Fruit fly (Drosophila melanogaster) whole organism, embryonic: ENCODE results near the gene Dsor1.

Experiments used
- Atf-2 ChIP-seq: fragments of 200-800 bp; sonication (Bioruptor generic); optimal IDR thresholded peaks from 2 replicates; lab custom pipeline; 2016; ENCODE audit warnings: missing biosample characterization, missing genetic modification characterization
- CG10979 ChIP-seq: fragments of 200-800 bp; sonication (Bioruptor generic); optimal IDR thresholded peaks from 2 replicates; lab custom pipeline; 2018; ENCODE audit warnings: missing biosample characterization, mild to moderate bottlenecking, missing genetic modification characterization, moderate library complexity
- CG11723 ChIP-seq: fragments of 200-800 bp; sonication (Bioruptor generic); optimal IDR thresholded peaks from 2 replicates; lab custom pipeline; 2017; ENCODE audit warnings: missing biosample characterization, mild to moderate bottlenecking, missing genetic modification characterization
- CG12391 ChIP-seq: fragments of 200-800 bp; sonication (Bioruptor generic); optimal IDR thresholded peaks from 3 replicates; lab custom pipeline; 2018; ENCODE audit warnings: missing biosample characterization, mild to moderate bottlenecking, missing genetic modification characterization, moderate library complexity
- CG14965 ChIP-seq: fragments of 200-800 bp; sonication (Bioruptor generic); optimal IDR thresholded peaks from 2 replicates; lab custom pipeline; 2016; ENCODE audit warnings: missing biosample characterization, missing genetic modification characterization, borderline replicate concordance
- CG2199 ChIP-seq: fragments of 200-800 bp; sonication (Bioruptor generic); IDR thresholded peaks from 3 replicates; pipeline ENCODE4 v1.3.6; 2022; ENCODE audit warnings: missing biosample characterization, missing genetic modification characterization
- CG30403 ChIP-seq: fragments of 200-800 bp; sonication (Bioruptor generic); optimal IDR thresholded peaks from 3 replicates; lab custom pipeline; 2016; ENCODE audit warnings: missing biosample characterization, missing genetic modification characterization
- CG4360 ChIP-seq: fragments of 200-800 bp; sonication (Bioruptor generic); IDR thresholded peaks from 2 replicates; pipeline ENCODE4 v1.3.6; 2022; ENCODE audit warnings: missing biosample characterization, missing genetic modification characterization
- CG6175 ChIP-seq: fragments of 200-800 bp; sonication (Bioruptor generic); IDR thresholded peaks from 3 replicates; pipeline ENCODE4 v1.3.6; 2022; ENCODE audit warnings: missing biosample characterization, missing genetic modification characterization
- CG6854 ChIP-seq: fragments of 200-800 bp; sonication (Bioruptor generic); optimal IDR thresholded peaks from 3 replicates; lab custom pipeline; 2017; ENCODE audit warnings: missing biosample characterization, mild to moderate bottlenecking, missing genetic modification characterization
- CG7357 ChIP-seq: fragments of 200-800 bp; sonication (Bioruptor generic); IDR thresholded peaks from 3 replicates; pipeline ENCODE4 v1.3.6; 2022; ENCODE audit warnings: missing biosample characterization, missing genetic modification characterization
- CG7839 ChIP-seq: fragments of 200-800 bp; sonication (Bioruptor generic); optimal IDR thresholded peaks from 3 replicates; lab custom pipeline; 2018; ENCODE audit warnings: missing biosample characterization, mild to moderate bottlenecking, missing genetic modification characterization, moderate library complexity
- CG7928 ChIP-seq: fragments of 200-800 bp; sonication (Bioruptor generic); optimal IDR thresholded peaks from 2 replicates; lab custom pipeline; 2017; ENCODE audit warnings: missing biosample characterization, mild to moderate bottlenecking, missing genetic modification characterization
- CG8281 ChIP-seq: fragments of 200-800 bp; sonication (Bioruptor generic); optimal IDR thresholded peaks from 2 replicates; lab custom pipeline; 2018; ENCODE audit warnings: missing biosample characterization, mild to moderate bottlenecking, missing genetic modification characterization, moderate library complexity
- CG9437 ChIP-seq: fragments of 200-800 bp; sonication (Bioruptor generic); optimal IDR thresholded peaks from 2 replicates; lab custom pipeline; 2018; ENCODE audit warnings: missing biosample characterization, mild to moderate bottlenecking, missing genetic modification characterization
- CG9727 ChIP-seq: fragments of 200-800 bp; sonication (Bioruptor generic); optimal IDR thresholded peaks from 3 replicates; lab custom pipeline; 2017; ENCODE audit warnings: missing biosample characterization, mild to moderate bottlenecking, missing genetic modification characterization
- CTCF ChIP-seq: fragments of 200-800 bp; sonication (Bioruptor generic); optimal IDR thresholded peaks from 2 replicates; lab custom pipeline; 2017; ENCODE audit warnings: missing biosample characterization, mild to moderate bottlenecking, missing genetic modification characterization, moderate library complexity
- D ChIP-seq, 2 experiments: fragments of 200-800 bp in 1 of 2; fragments of >200 bp in 1 of 2; sonication (Bioruptor generic) in 1 of 2; optimal IDR thresholded peaks; 2 replicates in 1 of 2; 3 replicates in 1 of 2; lab custom pipeline; 2017; ENCODE audit warnings: mild to moderate bottlenecking in 1 of 2, missing biosample characterization in 1 of 2, missing genetic modification characterization in 1 of 2, missing genetic modification reagents in 1 of 2
- HLH4C ChIP-seq: fragments of 200-800 bp; sonication (Bioruptor generic); IDR thresholded peaks from 3 replicates; pipeline ENCODE4 v1.3.6; 2022; ENCODE audit warnings: missing biosample characterization, missing genetic modification characterization; ENCODE audit not compliant: partially characterized antibody
- Hmx ChIP-seq: fragments of 200-800 bp; sonication (Bioruptor generic); optimal IDR thresholded peaks from 2 replicates; lab custom pipeline; 2016; ENCODE audit warnings: missing biosample characterization, missing genetic modification characterization
- Lhr ChIP-seq: fragments of 200-800 bp; sonication (Bioruptor generic); optimal IDR thresholded peaks from 3 replicates; lab custom pipeline; 2017; ENCODE audit warnings: mild to moderate bottlenecking, missing biosample characterization, missing genetic modification reagents, missing genetic modification characterization
- Med ChIP-seq: fragments of 200-800 bp; sonication (Bioruptor generic); peaks from one replicate; lab custom pipeline; 2016; ENCODE audit warnings: missing biosample characterization, missing genetic modification characterization, mild to moderate bottlenecking, inconsistent platforms, moderate library complexity
- NfI ChIP-seq: fragments of 200-800 bp; sonication (Bioruptor generic); optimal IDR thresholded peaks from 3 replicates; lab custom pipeline; 2018; ENCODE audit warnings: missing biosample characterization, mild to moderate bottlenecking, missing genetic modification characterization, moderate library complexity
- Pdp1 ChIP-seq, 2 experiments: fragments of 200-800 bp; sonication (Bioruptor generic); optimal IDR thresholded peaks; 3 replicates each; lab custom pipeline; 2016; ENCODE audit warnings: missing biosample characterization in 2 of 2, missing genetic modification characterization in 2 of 2, mild to moderate bottlenecking in 1 of 2, moderate library complexity in 1 of 2
- Scr ChIP-seq: fragments of 200-800 bp; sonication (Bioruptor generic); IDR thresholded peaks from 2 replicates; pipeline ENCODE4 v1.3.6; 2022; ENCODE audit warnings: missing biosample characterization, missing genetic modification characterization; ENCODE audit not compliant: partially characterized antibody
- Sin3A ChIP-seq: fragments of >200 bp; optimal IDR thresholded peaks from 2 replicates; lab custom pipeline; 2018
- Spps ChIP-seq: fragments of 200-800 bp; sonication (Bioruptor generic); optimal IDR thresholded peaks from 2 replicates; lab custom pipeline; 2018; ENCODE audit warnings: missing biosample characterization, mild to moderate bottlenecking, missing genetic modification characterization
- Sry-δ ChIP-seq: fragments of 200-800 bp; sonication (Bioruptor generic); optimal IDR thresholded peaks from 2 replicates; lab custom pipeline; 2016; ENCODE audit warnings: missing biosample characterization, missing genetic modification characterization
- Taf1 ChIP-seq: fragments of 200-800 bp; sonication (Bioruptor generic); IDR thresholded peaks from 2 replicates; pipeline ENCODE4 v1.3.6; 2022; ENCODE audit warnings: missing biosample characterization, missing genetic modification characterization
- Trl ChIP-seq, 3 experiments: fragments of >200 bp in 2 of 3; fragments of 200-800 bp in 1 of 3; sonication (Bioruptor generic) in 1 of 3; optimal IDR thresholded peaks; 2 replicates in 1 of 3; 3 replicates in 2 of 3; lab custom pipeline; 2016 to 2017; ENCODE audit warnings: missing biosample characterization in 1 of 3, missing genetic modification characterization in 1 of 3
- abd-A ChIP-seq: fragments of 200-800 bp; sonication (Bioruptor generic); optimal IDR thresholded peaks from 3 replicates; lab custom pipeline; 2019; ENCODE audit warnings: missing biosample characterization, mild to moderate bottlenecking, missing genetic modification characterization, moderate library complexity
- amos ChIP-seq: fragments of 200-800 bp; sonication (Bioruptor generic); IDR thresholded peaks from 2 replicates; pipeline ENCODE4 v1.3.6; 2022; ENCODE audit warnings: missing biosample characterization, missing genetic modification characterization; ENCODE audit not compliant: partially characterized antibody
- ara ChIP-seq: fragments of 200-800 bp; sonication (Bioruptor generic); IDR thresholded peaks from 2 replicates; pipeline ENCODE4 v1.3.6; 2022; ENCODE audit warnings: missing biosample characterization, missing genetic modification characterization
- ase ChIP-seq: fragments of 200-800 bp; sonication (Bioruptor generic); IDR thresholded peaks from 3 replicates; pipeline ENCODE4 v1.3.6; 2022; ENCODE audit warnings: missing biosample characterization, missing genetic modification characterization
- exex ChIP-seq: fragments of 200-800 bp; sonication (Bioruptor generic); optimal IDR thresholded peaks from 4 replicates; lab custom pipeline; 2018; ENCODE audit warnings: missing biosample characterization, mild to moderate bottlenecking, missing genetic modification characterization, moderate library complexity
- fd96Cb ChIP-seq: fragments of 200-800 bp; sonication (Bioruptor generic); optimal IDR thresholded peaks from 2 replicates; lab custom pipeline; 2018; ENCODE audit warnings: missing biosample characterization, mild to moderate bottlenecking, missing genetic modification characterization, moderate library complexity
- grau ChIP-seq: fragments of 200-800 bp; optimal IDR thresholded peaks from 3 replicates; lab custom pipeline; 2019; ENCODE audit warnings: missing biosample characterization, mild to moderate bottlenecking, missing genetic modification characterization, moderate library complexity
- grn ChIP-seq: fragments of 200-800 bp; sonication (Bioruptor generic); optimal IDR thresholded peaks from 3 replicates; lab custom pipeline; 2017; ENCODE audit warnings: missing biosample characterization, missing genetic modification characterization
- gt ChIP-seq: fragments of 200-800 bp; sonication (Bioruptor generic); IDR thresholded peaks from 2 replicates; pipeline ENCODE4 v1.3.6; 2022; ENCODE audit warnings: missing biosample characterization, missing genetic modification characterization
- knrl ChIP-seq: fragments of 200-800 bp; sonication (Bioruptor generic); IDR thresholded peaks from 3 replicates; pipeline ENCODE4 v1.3.6; 2022; ENCODE audit warnings: missing biosample characterization, missing genetic modification characterization; ENCODE audit not compliant: partially characterized antibody
- lmd ChIP-seq: fragments of 200-800 bp; sonication (Bioruptor generic); IDR thresholded peaks from 2 replicates; pipeline ENCODE4 v1.3.6; 2022; ENCODE audit warnings: missing biosample characterization, missing genetic modification characterization
- p53 ChIP-seq: fragments of 200-800 bp; sonication (Bioruptor generic); optimal IDR thresholded peaks from 2 replicates; lab custom pipeline; 2016; ENCODE audit warnings: missing biosample characterization, missing genetic modification characterization
- prd ChIP-seq, 3 experiments: fragments of >200 bp in 2 of 3; fragments of 200-800 bp in 1 of 3; sonication (Bioruptor generic) in 1 of 3; optimal IDR thresholded peaks in 2 of 3; IDR thresholded peaks in 1 of 3; 2 replicates in 2 of 3; 3 replicates in 1 of 3; pipeline versions ENCODE4 v1.3.6 to Lab custom; 2017 to 2022; ENCODE audit warnings: missing biosample characterization in 1 of 3, missing genetic modification characterization in 1 of 3
- run ChIP-seq: fragments of 200-800 bp; sonication (Bioruptor generic); optimal IDR thresholded peaks from 3 replicates; lab custom pipeline; 2018; ENCODE audit warnings: missing biosample characterization, mild to moderate bottlenecking, missing genetic modification characterization
- sens ChIP-seq: fragments of 200-800 bp; sonication (Bioruptor generic); peaks from one replicate; lab custom pipeline; 2016; ENCODE audit warnings: missing biosample characterization, missing genetic modification characterization
- vvl ChIP-seq: fragments of 200-800 bp; sonication (Bioruptor generic); IDR thresholded peaks from 2 replicates; pipeline ENCODE4 v1.3.6; 2022; ENCODE audit warnings: missing biosample characterization, missing genetic modification characterization
- wdn ChIP-seq: fragments of 200-800 bp; sonication (Bioruptor generic); IDR thresholded peaks from 2 replicates; pipeline ENCODE4 v1.3.6; 2022; ENCODE audit warnings: missing biosample characterization, missing genetic modification characterization

Dsor1 gene

dm6 chrX:9286386-9286785 is 39.2 kb downstream of the Dsor1 start:
- TF ChIP-seq Scr (GFP tag; lab: Robert Waterston, UW): no peak
- no peak for TF ChIP-seq Hmx (GFP tag; lab: Kevin White, UChicago)
- no peak for TF ChIP-seq amos (GFP tag; lab: Robert Waterston, UW)
- TF ChIP-seq CG2199 (GFP tag; lab: Robert Waterston, UW): no peak
- TF ChIP-seq sens: no peak
- no peak for TF ChIP-seq CG7357 (GFP tag; lab: Robert Waterston, UW)
- peak; percentile 31 for TF ChIP-seq CG14965 (GFP tag; lab: Kevin White, UChicago)
- peak; percentile 44; the same call in 1 of the 2 replicates for TF ChIP-seq CG4360 (GFP tag; lab: Robert Waterston, UW)
- TF ChIP-seq Lhr (GFP tag; lab: Kevin White, UChicago): no peak
- TF ChIP-seq CTCF: peak; percentile 87
- peak; percentile 59 for TF ChIP-seq CG10979 (tag; lab: Kevin White, UChicago)
- TF ChIP-seq CG30403 (GFP tag; lab: Kevin White, UChicago): no peak

- TF ChIP-seq ara (GFP tag; lab: Robert Waterston, UW) (no peak), ase (GFP tag; lab: Robert Waterston, UW) (no peak), vvl (GFP tag; lab: Robert Waterston, UW) (no peak), Trl (optimal IDR thresholded peaks at IDR 0.05; lab: Kevin White, UChicago) (no peak), Trl (GFP tag; optimal IDR thresholded peaks at IDR 0.05; lab: Kevin White, UChicago) (no peak), exex (tag; lab: Kevin White, UChicago) (no peak), Taf1 (GFP tag; lab: Robert Waterston, UW) (no peak), CG8281 (tag; lab: Kevin White, UChicago) (peak; percentile 98)
Observed at dm6 chrX:9291270-9291669, 44.1 kb downstream of the Dsor1 start.

- TF ChIP-seq CG12391 (peak; percentile 35), p53 (GFP tag; lab: Kevin White, UChicago) (no peak), Spps (tag; lab: Kevin White, UChicago) (peak; percentile 3), Pdp1 (GFP tag; optimal IDR thresholded peaks at IDR 0.05; lab: Kevin White, UChicago) (no peak), CG6175 (no peak), CG7839 (tag; lab: Kevin White, UChicago) (peak; percentile 31), Med (GFP tag; lab: Kevin White, UChicago) (peak; percentile 61), prd (optimal IDR thresholded peaks at IDR 0.05; lab: Kevin White, UChicago) (no peak), prd (GFP tag; IDR thresholded peaks at IDR 0.05; lab: Robert Waterston, UW) (peak; percentile 59; the same call in 2 of the 3 replicates), Sry-δ (no peak), CG9727 (GFP tag; lab: Kevin White, UChicago) (peak; percentile 31), CG6854 (GFP tag; lab: Kevin White, UChicago) (no peak), knrl (no peak), grn (GFP tag; lab: Kevin White, UChicago) (no peak), exex (tag; lab: Kevin White, UChicago) (no peak), CG30403 (GFP tag; lab: Kevin White, UChicago) (peak; percentile 11), gt (GFP tag; lab: Robert Waterston, UW) (no peak), D (optimal IDR thresholded peaks at IDR 0.05; lab: Kevin White, UChicago) (no peak), D (GFP tag; optimal IDR thresholded peaks at IDR 0.05; lab: Kevin White, UChicago) (no peak), run (tag; lab: Kevin White, UChicago) (no peak), CG9437 (GFP tag; lab: Kevin White, UChicago) (no peak), Sin3A (lab: Kevin White, UChicago) (no peak), wdn (GFP tag; lab: Robert Waterston, UW) (no peak), abd-A (tag; lab: Kevin White, UChicago) (no peak), lmd (GFP tag; lab: Robert Waterston, UW) (peak; percentile 22; the same call in 1 of the 2 replicates), Atf-2 (GFP tag; lab: Kevin White, UChicago) (no peak), CG7928 (GFP tag; lab: Kevin White, UChicago) (no peak), CG11723 (no peak), grau (tag; lab: Kevin White, UChicago) (no peak), CG10979 (tag; lab: Kevin White, UChicago) (peak; percentile 61), HLH4C (GFP tag; lab: Robert Waterston, UW) (no peak), NfI (GFP tag; lab: Kevin White, UChicago) (no peak), fd96Cb (peak; percentile 40)
Observed at dm6 chrX:9295518-9295917, 48.4 kb downstream of the Dsor1 start.
